Worm (Caenorhabditis elegans) whole organism, L2 larva: Measurements from ENCODE around the gene fbxa-127.

Experiments used
- R02D3.7 ChIP-seq: fragments of 150-350 bp; optimal IDR thresholded peaks from 2 replicates; lab custom pipeline; 2014; ENCODE audit warnings: missing biosample characterization, missing genetic modification characterization
- ZK546.5 ChIP-seq: sonication (generic microtip); optimal IDR thresholded peaks from 2 replicates; lab custom pipeline; 2017; ENCODE audit warnings: missing biosample characterization, missing genetic modification characterization
- nhr-25 ChIP-seq: fragments of 150-350 bp; sonication (generic microtip); optimal IDR thresholded peaks from 3 replicates; lab custom pipeline; 2014; ENCODE audit warnings: missing biosample characterization, missing genetic modification characterization

- TF ChIP-seq ZK546.5 (no peak), nhr-25 (tag; lab: Kevin White, UChicago) (no peak), R02D3.7 (tag; lab: Kevin White, UChicago) (no peak)
Observed at ce11 chrV:16694538-16694937, 34.0 kb upstream of the fbxa-127 start, which contains the start of gene srz-101.
